Worm (Caenorhabditis elegans): ENCODE results near the gene hpo-34.

hpo-34 gene

ce11 chrX:11551808-11552207 is 32.9 kb upstream of the hpo-34 start:
- TF ChIP-seq T22C8.4 (GFP tag; IDR thresholded peaks at IDR 0.05) (no peak), tab-1 (GFP tag; IDR thresholded peaks at IDR 0.05) (no peak), ztf-29 (GFP tag; IDR thresholded peaks at IDR 0.05) (no peak), flt-1 (GFP tag; IDR thresholded peaks at IDR 0.05) (no peak), cog-1 (tag; optimal IDR thresholded peaks at IDR 0.05) (no peak), klf-2 (GFP tag; conservative IDR thresholded peaks at IDR 0.05) (no peak), med-1 (GFP tag; optimal IDR thresholded peaks at IDR 0.05; ENCODE audit: insufficient read depth) (no peak), ztf-23 (GFP tag; IDR thresholded peaks at IDR 0.05) (no peak), ref-1 (GFP tag; conservative IDR thresholded peaks at IDR 0.05) (no peak)

DNA sequence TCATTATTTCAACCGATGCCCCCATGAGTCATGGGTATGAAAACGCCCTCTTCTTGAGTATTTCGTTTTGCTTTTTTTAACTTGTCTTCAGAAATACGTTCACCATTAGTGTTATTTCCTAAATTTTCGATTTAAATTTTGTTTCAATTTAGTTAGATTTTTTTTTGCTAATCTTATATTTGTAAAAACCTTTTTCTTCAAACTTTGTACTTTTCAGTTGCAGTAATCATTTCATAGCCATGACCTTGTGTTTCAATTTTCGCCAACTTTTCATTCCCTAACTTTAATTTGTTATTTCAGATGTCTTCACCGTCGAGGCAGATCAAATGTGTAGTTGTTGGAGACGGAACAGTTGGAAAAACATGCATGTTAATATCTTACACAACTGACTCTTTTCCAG is 29.4 kb upstream of the hpo-34 start, which contains the start of gene mig-2:
TSS of gene mig-2 (plus strand) at position 301 of the 400 bp plus-strand sequence.
- TF ChIP-seq ztf-29 (GFP tag; IDR thresholded peaks at IDR 0.05) (no peak), ztf-23 (GFP tag; IDR thresholded peaks at IDR 0.05) (no peak), med-1 (GFP tag; optimal IDR thresholded peaks at IDR 0.05; ENCODE audit: insufficient read depth) (no peak), tab-1 (GFP tag; IDR thresholded peaks at IDR 0.05) (no peak), T22C8.4 (GFP tag; IDR thresholded peaks at IDR 0.05) (no peak), cog-1 (tag; optimal IDR thresholded peaks at IDR 0.05) (no peak), ref-1 (GFP tag; conservative IDR thresholded peaks at IDR 0.05) (no peak), flt-1 (GFP tag; IDR thresholded peaks at IDR 0.05) (no peak), klf-2 (GFP tag; conservative IDR thresholded peaks at IDR 0.05) (no peak)

DNA sequence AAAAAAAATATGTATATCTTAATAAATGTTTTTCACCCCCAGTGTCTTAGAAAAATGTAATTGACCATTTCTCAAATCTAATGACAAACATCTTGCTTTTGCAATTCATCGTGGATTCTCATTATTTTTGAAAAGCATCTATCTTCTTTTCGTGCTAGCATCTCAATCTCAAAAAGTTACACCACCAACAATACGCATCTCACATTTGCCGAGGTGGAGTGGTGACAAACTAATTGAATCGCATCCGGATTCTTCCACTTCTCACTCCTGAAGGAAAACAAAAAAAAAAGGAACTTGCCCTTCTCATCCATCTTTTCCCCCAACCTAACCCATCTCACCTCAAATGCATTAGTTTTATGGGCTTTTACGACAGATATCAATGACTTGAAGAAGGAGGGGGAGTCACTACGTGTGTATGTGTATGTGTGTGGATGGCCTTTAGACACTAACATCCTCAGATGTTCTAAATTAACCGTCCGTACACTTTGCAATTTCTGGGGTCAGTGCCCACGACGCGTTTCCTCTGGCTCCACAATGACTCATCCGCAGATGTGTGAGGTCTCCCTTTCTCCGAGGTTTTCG is 28.7 kb upstream of the hpo-34 start:
- TF ChIP-seq klf-2 (GFP tag; conservative IDR thresholded peaks at IDR 0.05) (no peak), T22C8.4 (GFP tag; IDR thresholded peaks at IDR 0.05) (no peak), med-1 (GFP tag; optimal IDR thresholded peaks at IDR 0.05; ENCODE audit: insufficient read depth) (no peak), tab-1 (GFP tag; IDR thresholded peaks at IDR 0.05) (no peak)

ce11 chrX:11546445-11547275 is 27.8 kb upstream of the hpo-34 start, which contains the start of gene selt-1.1:
Gene selt-1.1, minus strand, starts transcription at chrX:11546495.
- TF ChIP-seq med-1 (GFP tag; optimal IDR thresholded peaks at IDR 0.05; ENCODE audit: insufficient read depth) (no peak), T22C8.4 (GFP tag; IDR thresholded peaks at IDR 0.05) (peak; percentile 86), cog-1 (tag; optimal IDR thresholded peaks at IDR 0.05) (peak; percentile 54), ref-1 (GFP tag; conservative IDR thresholded peaks at IDR 0.05) (no peak)

ce11 chrX:11541690-11542089 is 22.8 kb upstream of the hpo-34 start:
- TF ChIP-seq T22C8.4 (GFP tag; IDR thresholded peaks at IDR 0.05) (no peak), ztf-29 (GFP tag; IDR thresholded peaks at IDR 0.05) (no peak), cog-1 (tag; optimal IDR thresholded peaks at IDR 0.05) (no peak), med-1 (GFP tag; optimal IDR thresholded peaks at IDR 0.05; ENCODE audit: insufficient read depth) (no peak), flt-1 (GFP tag; IDR thresholded peaks at IDR 0.05) (no peak), ref-1 (GFP tag; conservative IDR thresholded peaks at IDR 0.05) (no peak), klf-2 (GFP tag; conservative IDR thresholded peaks at IDR 0.05) (no peak), tab-1 (GFP tag; IDR thresholded peaks at IDR 0.05) (no peak), ztf-23 (GFP tag; IDR thresholded peaks at IDR 0.05) (no peak)

DNA sequence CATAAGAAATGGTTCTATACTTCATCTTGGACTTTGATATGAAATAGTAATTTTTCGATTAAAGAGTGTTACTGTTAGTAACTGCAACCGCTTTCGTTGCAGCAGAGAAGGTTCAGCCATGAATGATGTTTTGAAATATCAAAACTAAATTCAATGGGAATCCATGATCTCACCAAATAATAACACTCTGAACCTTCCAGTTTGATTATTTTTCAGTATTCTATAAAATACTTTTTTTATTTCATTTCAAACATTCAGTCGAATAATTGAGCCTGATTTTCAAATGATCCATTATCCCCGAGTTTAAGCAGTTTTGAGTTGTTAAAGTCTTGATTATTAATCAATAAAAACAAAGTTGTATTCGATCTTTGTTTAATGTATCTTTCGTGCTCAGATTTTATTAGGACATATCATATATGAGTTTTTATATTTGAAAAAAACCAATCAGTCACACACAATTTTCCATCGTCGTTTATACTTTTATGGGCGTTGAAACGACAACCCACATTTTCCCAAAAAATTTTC is 18.4 kb upstream of the hpo-34 start, which contains the start of gene gcp-2.2:
TSS of gene gcp-2.2 (plus strand) at position 475 of the 525 bp plus-strand sequence.
- no peak for TF ChIP-seq cog-1 (tag; optimal IDR thresholded peaks at IDR 0.05)
- TF ChIP-seq med-1 (GFP tag; optimal IDR thresholded peaks at IDR 0.05; ENCODE audit: insufficient read depth), result no peak
- TF ChIP-seq T22C8.4 (GFP tag; IDR thresholded peaks at IDR 0.05), result no peak
- no peak for TF ChIP-seq ref-1 (GFP tag; conservative IDR thresholded peaks at IDR 0.05)
- no peak for TF ChIP-seq klf-2 (GFP tag; conservative IDR thresholded peaks at IDR 0.05)
- no peak for TF ChIP-seq tab-1 (GFP tag; IDR thresholded peaks at IDR 0.05)
- TF ChIP-seq ztf-29 (GFP tag; IDR thresholded peaks at IDR 0.05), result no peak
- no peak for TF ChIP-seq flt-1 (GFP tag; IDR thresholded peaks at IDR 0.05)
- no peak for TF ChIP-seq ztf-23 (GFP tag; IDR thresholded peaks at IDR 0.05)

DNA sequence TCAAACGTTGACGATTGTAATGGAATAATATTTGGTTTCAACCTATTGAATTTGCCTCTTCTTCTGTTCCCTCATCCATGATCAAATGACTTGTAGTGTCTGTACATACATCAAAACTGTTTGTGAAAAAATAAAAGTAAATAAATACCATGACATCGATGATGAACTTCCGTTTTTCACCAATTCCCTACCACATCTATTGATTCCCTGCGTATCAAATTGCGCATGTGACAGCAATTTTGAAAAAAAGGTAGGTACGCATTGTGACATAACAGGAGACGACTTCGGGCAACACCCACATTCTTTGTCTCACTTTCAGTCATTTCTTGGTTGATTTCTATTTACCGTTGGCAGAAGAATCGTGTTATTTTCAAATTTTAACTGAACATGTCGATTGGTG is 17.5 kb upstream of the hpo-34 start, which contains the start of gene C35C5.9:
TSS of gene C35C5.9 (plus strand) at position 161 of the 400 bp plus-strand sequence.
- TF ChIP-seq tab-1 (GFP tag; IDR thresholded peaks at IDR 0.05) (no peak), flt-1 (GFP tag; IDR thresholded peaks at IDR 0.05) (no peak), klf-2 (GFP tag; conservative IDR thresholded peaks at IDR 0.05) (no peak), ref-1 (GFP tag; conservative IDR thresholded peaks at IDR 0.05) (no peak), ztf-29 (GFP tag; IDR thresholded peaks at IDR 0.05) (no peak), med-1 (GFP tag; optimal IDR thresholded peaks at IDR 0.05; ENCODE audit: insufficient read depth) (no peak), T22C8.4 (GFP tag; IDR thresholded peaks at IDR 0.05) (no peak), ztf-23 (GFP tag; IDR thresholded peaks at IDR 0.05) (no peak), cog-1 (tag; optimal IDR thresholded peaks at IDR 0.05) (no peak)

DNA sequence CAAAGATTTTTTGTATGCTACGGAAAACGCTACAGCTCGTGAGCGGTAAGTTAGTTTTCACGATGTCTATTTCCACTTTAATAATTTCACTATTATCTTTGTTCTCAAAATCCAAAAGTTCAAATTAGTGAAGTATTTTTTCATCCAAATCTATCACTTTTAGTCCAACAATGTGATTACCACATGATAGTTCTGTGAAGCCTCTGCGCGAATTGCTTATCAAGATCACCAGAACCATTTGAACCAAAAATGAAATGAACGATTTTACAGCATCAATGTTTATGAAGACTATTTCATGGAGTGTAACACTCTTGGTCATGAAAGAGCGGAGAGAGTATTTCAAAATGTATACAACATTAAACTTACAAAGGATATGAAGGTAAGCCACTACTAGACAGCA is 15.6 kb upstream of the hpo-34 start:
- TF ChIP-seq ztf-29 (GFP tag; IDR thresholded peaks at IDR 0.05), result no peak
- no peak for TF ChIP-seq ref-1 (GFP tag; conservative IDR thresholded peaks at IDR 0.05)
- TF ChIP-seq flt-1 (GFP tag; IDR thresholded peaks at IDR 0.05), result no peak
- no peak for TF ChIP-seq med-1 (GFP tag; optimal IDR thresholded peaks at IDR 0.05; ENCODE audit: insufficient read depth)
- no peak for TF ChIP-seq ztf-23 (GFP tag; IDR thresholded peaks at IDR 0.05)
- no peak for TF ChIP-seq tab-1 (GFP tag; IDR thresholded peaks at IDR 0.05)
- TF ChIP-seq cog-1 (tag; optimal IDR thresholded peaks at IDR 0.05), result no peak
- TF ChIP-seq klf-2 (GFP tag; conservative IDR thresholded peaks at IDR 0.05), result no peak
- no peak for TF ChIP-seq T22C8.4 (GFP tag; IDR thresholded peaks at IDR 0.05)

- no peak for TF ChIP-seq tab-1 (GFP tag; IDR thresholded peaks at IDR 0.05)
- no peak for TF ChIP-seq flt-1 (GFP tag; IDR thresholded peaks at IDR 0.05)
- TF ChIP-seq ref-1 (GFP tag; conservative IDR thresholded peaks at IDR 0.05), result no peak
- no peak for TF ChIP-seq cog-1 (tag; optimal IDR thresholded peaks at IDR 0.05)
- TF ChIP-seq T22C8.4 (GFP tag; IDR thresholded peaks at IDR 0.05), result no peak
- TF ChIP-seq ztf-23 (GFP tag; IDR thresholded peaks at IDR 0.05), result no peak
- no peak for TF ChIP-seq med-1 (GFP tag; optimal IDR thresholded peaks at IDR 0.05; ENCODE audit: insufficient read depth)
- no peak for TF ChIP-seq ztf-29 (GFP tag; IDR thresholded peaks at IDR 0.05)
- no peak for TF ChIP-seq klf-2 (GFP tag; conservative IDR thresholded peaks at IDR 0.05)
Observed at ce11 chrX:11533543-11534003, 14.7 kb upstream of the hpo-34 start, which contains the start of gene C35C5.8. Gene C35C5.8, plus strand, starts transcription at chrX:11533593.

Data from whole organism, midembryonic.